Fruit fly (Drosophila melanogaster): ENCODE data around the gene Cpr76Bd.
"Not testable (repeated sequence)": the region's sequence is repeated elsewhere in the genome, so short reads cannot be mapped to it uniquely, and the experiment has no call there.

Gene Cpr76Bd

DNA sequence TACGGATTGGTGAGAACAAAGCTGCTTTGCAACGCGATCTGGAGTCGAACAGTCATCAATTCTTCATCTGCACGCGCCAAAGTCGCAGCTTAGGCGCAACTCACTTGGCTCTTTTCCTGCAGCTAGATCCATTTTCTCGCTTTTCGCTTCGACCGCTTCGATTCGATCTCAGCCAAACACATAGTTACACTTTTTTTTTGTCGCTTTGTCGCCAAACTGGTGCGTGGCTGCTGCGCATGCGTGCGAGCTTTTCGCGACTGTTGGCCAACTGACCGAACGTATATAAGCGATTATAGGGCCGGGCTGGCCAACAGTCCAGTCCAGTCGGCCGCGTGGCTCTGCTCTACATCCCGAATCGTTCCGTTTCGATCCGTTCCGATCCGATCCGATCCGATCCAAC is at the start of gene Cpr76Bd:
TSS of gene Cpr76Bd (plus strand) at position 301 of the 400 bp plus-strand sequence.
- no peak for TF ChIP-seq CG12104 (GFP tag; optimal IDR thresholded peaks at IDR 0.05)
- 0 out of 2 replicates have a peak, but pooled peaks have one; percentile 11 for TF ChIP-seq CG16779 (GFP tag; IDR thresholded peaks at IDR 0.05)
- no peak for TF ChIP-seq gsb-n (tag; optimal IDR thresholded peaks at IDR 0.05)
- TF ChIP-seq pros (GFP tag; optimal IDR thresholded peaks at IDR 0.05): no peak

DNA sequence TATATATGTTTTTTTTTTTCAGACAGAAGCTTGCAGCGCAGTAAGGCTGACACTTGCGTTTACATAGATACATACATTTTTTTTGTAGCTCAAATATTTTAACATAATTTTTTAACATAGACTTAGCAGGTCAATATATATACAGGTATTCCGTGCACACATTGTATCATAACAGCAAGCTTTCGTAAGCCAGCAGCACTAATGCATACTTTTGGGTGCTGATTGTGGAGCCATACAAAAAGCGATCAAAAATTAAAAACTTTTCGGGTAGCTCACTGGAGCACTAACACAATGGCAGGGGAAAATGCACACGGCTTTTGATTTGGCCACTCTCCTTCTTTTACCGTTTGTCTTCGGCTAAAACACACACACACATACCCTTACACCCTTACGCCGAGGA is 49.5 kb upstream of the Cpr76Bd start:
- TF ChIP-seq Xrp1 (GFP tag; IDR thresholded peaks at IDR 0.05) (no peak), CG13287 (GFP tag; IDR thresholded peaks at IDR 0.05; ENCODE audit: partially characterized antibody) (peak; percentile 22; the same call in 1 of the 2 replicates), CG16863 (GFP tag; optimal IDR thresholded peaks at IDR 0.05) (no peak), sens (GFP tag) (peak; percentile 23), CG8388 (GFP tag; optimal IDR thresholded peaks at IDR 0.05) (no peak), CG18011 (GFP tag; optimal IDR thresholded peaks at IDR 0.05) (peak; percentile 97), Hr78 (GFP tag; optimal IDR thresholded peaks at IDR 0.05) (no peak), CG6765 (GFP tag; optimal IDR thresholded peaks at IDR 0.05) (no peak), CG6854 (GFP tag; optimal IDR thresholded peaks at IDR 0.05) (no peak), zf30C (GFP tag; optimal IDR thresholded peaks at IDR 0.05) (no peak), Dp (GFP tag; optimal IDR thresholded peaks at IDR 0.05) (no peak), stwl (tag; optimal IDR thresholded peaks at IDR 0.05) (peak; percentile 90), hbn (GFP tag; IDR thresholded peaks at IDR 0.05; ENCODE audit: partially characterized antibody) (no peak), CG2199 (GFP tag; IDR thresholded peaks at IDR 0.05) (0 out of 3 replicates have a peak, but pooled peaks have one; percentile 18), CG17361 (GFP tag; IDR thresholded peaks at IDR 0.05) (no peak), HLH3B (GFP tag; IDR thresholded peaks at IDR 0.05) (no peak), lov (optimal IDR thresholded peaks at IDR 0.05) (no peak), lov (GFP tag; IDR thresholded peaks at IDR 0.05) (no peak), Med (GFP tag) (peak; percentile 48), Ets65A (GFP tag) (peak; percentile 88), salm (tag; optimal IDR thresholded peaks at IDR 0.05) (no peak), schlank (tag; optimal IDR thresholded peaks at IDR 0.05) (no peak), nmo (GFP tag; optimal IDR thresholded peaks at IDR 0.05) (no peak), CG10267 (tag; optimal IDR thresholded peaks at IDR 0.05) (no peak), otp (GFP tag; IDR thresholded peaks at IDR 0.05) (no peak), Abd-B (GFP tag; optimal IDR thresholded peaks at IDR 0.05) (peak; percentile 24), CG8290 (GFP tag; optimal IDR thresholded peaks at IDR 0.05) (peak; percentile 6), CG8290 (tag; optimal IDR thresholded peaks at IDR 0.05) (no peak), Bdp1 (GFP tag; optimal IDR thresholded peaks at IDR 0.05) (no peak), org-1 (GFP tag; optimal IDR thresholded peaks at IDR 0.05) (no peak)

DNA sequence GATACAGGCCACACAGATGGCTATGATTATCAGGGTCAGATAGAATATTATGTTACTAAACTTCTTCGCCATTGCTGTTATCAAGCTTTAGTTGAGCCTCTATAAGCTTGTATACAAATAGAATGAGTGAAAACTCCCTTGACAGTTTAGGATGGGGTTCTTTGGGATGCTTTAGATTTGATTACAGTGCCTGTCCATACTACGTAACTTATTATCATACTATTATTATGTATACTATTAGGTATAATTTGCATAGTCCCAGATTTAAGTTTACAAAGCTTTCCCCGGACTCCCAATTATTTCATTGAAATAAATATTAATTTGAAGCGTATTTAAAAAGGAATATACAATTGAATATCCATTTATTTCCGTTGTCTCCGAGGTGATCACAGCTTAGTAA is 46.1 kb upstream of the Cpr76Bd start, which contains the start of gene brv1:
TSS of gene brv1 (minus strand) at position 101 of the 400 bp plus-strand sequence.
- TF ChIP-seq NC2α (GFP tag; optimal IDR thresholded peaks at IDR 0.05) (no peak), cg (GFP tag; optimal IDR thresholded peaks at IDR 0.05) (no peak), zf30C (GFP tag; optimal IDR thresholded peaks at IDR 0.05) (no peak), B-H2 (GFP tag; optimal IDR thresholded peaks at IDR 0.05) (no peak)

DNA sequence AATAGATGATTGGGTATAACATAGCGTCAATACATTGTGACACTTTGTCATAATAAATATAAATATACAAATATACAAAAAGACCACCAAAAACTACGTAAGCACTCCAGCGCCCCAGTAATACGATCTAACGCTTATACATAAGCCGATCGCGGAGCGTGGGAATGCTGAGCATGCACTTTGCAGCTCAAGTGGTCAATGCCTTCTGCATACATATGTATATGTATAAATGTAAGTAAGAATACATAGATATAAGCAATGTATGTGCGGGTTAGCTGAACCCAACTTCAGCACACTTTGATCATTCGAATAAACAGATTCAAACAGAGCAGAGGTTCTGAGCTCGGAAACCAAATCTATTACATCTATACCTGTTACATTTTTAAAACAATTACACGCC is 45.3 kb upstream of the Cpr76Bd start, which contains the start of gene CG32212:
TSS of gene CG32212 (plus strand) at position 301 of the 400 bp plus-strand sequence.
- not testable (repeated sequence) for TF ChIP-seq mld (GFP tag; IDR thresholded peaks at IDR 0.05; ENCODE audit: partially characterized antibody); CG7786 (GFP tag; optimal IDR thresholded peaks at IDR 0.05); CG31224 (GFP tag; IDR thresholded peaks at IDR 0.05)
